Worm (Caenorhabditis elegans) whole organism, mixed stage, embryonic: Measurements from ENCODE around the gene srw-16.
"Not testable (repeated sequence)": the region's sequence is repeated elsewhere in the genome, so short reads cannot be mapped to it uniquely, and the experiment has no call there.

Experiments
- M03D4.4 ChIP-seq: sonication (generic microtip); optimal IDR thresholded peaks from 2 replicates; lab custom pipeline; 2017; ENCODE audit warnings: mild to moderate bottlenecking, missing genetic modification characterization, missing compliant biosample characterization
- blmp-1 ChIP-seq: fragments of 150-350 bp; optimal IDR thresholded peaks from 2 replicates; lab custom pipeline; 2014; ENCODE audit warnings: missing biosample characterization, missing genetic modification characterization
- ceh-39 ChIP-seq: fragments of 150-350 bp; optimal IDR thresholded peaks from 2 replicates; lab custom pipeline; 2014; ENCODE audit warnings: missing biosample characterization, missing genetic modification characterization
- ceh-43 ChIP-seq: fragments of 200-800 bp; sonication (Bioruptor generic); optimal IDR thresholded peaks from 2 replicates; lab custom pipeline; 2018; ENCODE audit warnings: mild to moderate bottlenecking, missing genetic modification characterization, moderate library complexity, missing compliant biosample characterization
- ceh-83 ChIP-seq: fragments of 200-800 bp; sonication (Bioruptor generic); optimal IDR thresholded peaks from 2 replicates; lab custom pipeline; 2018; ENCODE audit warnings: mild to moderate bottlenecking, missing genetic modification characterization, missing compliant biosample characterization
- ces-1 ChIP-seq: fragments of 150-350 bp; optimal IDR thresholded peaks from 2 replicates; lab custom pipeline; 2014; ENCODE audit warnings: missing biosample characterization, missing genetic modification reagents, missing genetic modification characterization
- cnd-1 ChIP-seq: fragments of 200-800 bp; sonication (Bioruptor generic); optimal IDR thresholded peaks from 2 replicates; lab custom pipeline; 2018; ENCODE audit warnings: mild to moderate bottlenecking, missing genetic modification characterization, missing compliant biosample characterization
- elt-1 ChIP-seq: sonication (generic microtip); optimal IDR thresholded peaks from 2 replicates; lab custom pipeline; 2017; ENCODE audit warnings: missing genetic modification characterization, mild to moderate bottlenecking, missing compliant biosample characterization, antibody characterized with exemption, moderate library complexity, borderline replicate concordance; ENCODE audit not compliant: insufficient read depth
- elt-3 ChIP-seq: fragments of 150-350 bp; optimal IDR thresholded peaks from 2 replicates; lab custom pipeline; 2014; ENCODE audit warnings: missing biosample characterization, missing genetic modification characterization
- flh-1 ChIP-seq: fragments of 200-800 bp; sonication (Bioruptor generic); optimal IDR thresholded peaks from 2 replicates; lab custom pipeline; 2018; ENCODE audit warnings: mild to moderate bottlenecking, missing genetic modification characterization, moderate library complexity, missing compliant biosample characterization
- ham-2 ChIP-seq: fragments of 200-800 bp; sonication (Bioruptor generic); optimal IDR thresholded peaks from 2 replicates; lab custom pipeline; 2018; ENCODE audit warnings: mild to moderate bottlenecking, missing genetic modification characterization, missing compliant biosample characterization
- lin-13 ChIP-seq: fragments of 150-350 bp; optimal IDR thresholded peaks from 2 replicates; lab custom pipeline; 2014; ENCODE audit warnings: missing biosample characterization, missing genetic modification characterization
- lin-32 ChIP-seq: fragments of 200-800 bp; sonication (Bioruptor generic); optimal IDR thresholded peaks from 2 replicates; lab custom pipeline; 2018; ENCODE audit warnings: mild to moderate bottlenecking, missing genetic modification characterization, missing compliant biosample characterization
- lsy-2 ChIP-seq: fragments of 150-350 bp; optimal IDR thresholded peaks from 2 replicates; lab custom pipeline; 2014; ENCODE audit warnings: missing biosample characterization, missing genetic modification characterization
- mab-5 ChIP-seq: fragments of 150-350 bp; optimal IDR thresholded peaks from 2 replicates; lab custom pipeline; 2014; ENCODE audit warnings: missing biosample characterization, missing genetic modification characterization
- mep-1 ChIP-seq: fragments of 150-350 bp; optimal IDR thresholded peaks from 2 replicates; lab custom pipeline; 2017; ENCODE audit warnings: missing biosample characterization, missing genetic modification reagents, missing genetic modification characterization, inconsistent platforms
- nhr-12 ChIP-seq: fragments of 150-350 bp; optimal IDR thresholded peaks from 2 replicates; lab custom pipeline; 2014; ENCODE audit warnings: missing biosample characterization, missing genetic modification characterization
- nhr-2 ChIP-seq: fragments of 150-350 bp; optimal IDR thresholded peaks from 2 replicates; lab custom pipeline; 2014; ENCODE audit warnings: missing biosample characterization, missing genetic modification characterization
- nhr-237 ChIP-seq: fragments of 150-350 bp; optimal IDR thresholded peaks from 2 replicates; lab custom pipeline; 2014; ENCODE audit warnings: missing biosample characterization, missing genetic modification characterization
- nhr-28 ChIP-seq: fragments of 150-350 bp; optimal IDR thresholded peaks from 2 replicates; lab custom pipeline; 2014; ENCODE audit warnings: missing biosample characterization, missing genetic modification characterization
- nhr-76 ChIP-seq: sonication (generic microtip); optimal IDR thresholded peaks from 2 replicates; lab custom pipeline; 2017; ENCODE audit warnings: missing biosample characterization, missing genetic modification characterization
- pha-4 ChIP-seq: fragments of 150-350 bp; optimal IDR thresholded peaks from 2 replicates; lab custom pipeline; 2018; ENCODE audit warnings: missing biosample characterization, missing genetic modification reagents, missing genetic modification characterization
- sem-2 ChIP-seq: fragments of 200-800 bp; sonication (Bioruptor generic); optimal IDR thresholded peaks from 2 replicates; lab custom pipeline; 2018; ENCODE audit warnings: mild to moderate bottlenecking, missing genetic modification characterization, missing compliant biosample characterization
- sptf-1 ChIP-seq: sonication (generic microtip); optimal IDR thresholded peaks from 2 replicates; lab custom pipeline; 2017; ENCODE audit warnings: mild to moderate bottlenecking, missing genetic modification characterization, moderate library complexity, missing compliant biosample characterization
- tbx-8 ChIP-seq: fragments of 200-800 bp; sonication (Bioruptor generic); optimal IDR thresholded peaks from 2 replicates; lab custom pipeline; 2018; ENCODE audit warnings: mild to moderate bottlenecking, missing genetic modification characterization, moderate library complexity, missing compliant biosample characterization
- unc-120 ChIP-seq: sonication (generic microtip); optimal IDR thresholded peaks from 2 replicates; lab custom pipeline; 2017; ENCODE audit warnings: missing genetic modification characterization, missing compliant biosample characterization; ENCODE audit not compliant: poor library complexity, severe bottlenecking
- unc-39 ChIP-seq: fragments of 150-350 bp; optimal IDR thresholded peaks from 2 replicates; lab custom pipeline; 2014; ENCODE audit warnings: missing biosample characterization, missing genetic modification characterization
- zip-8 ChIP-seq: fragments of 150-350 bp; optimal IDR thresholded peaks from 2 replicates; lab custom pipeline; 2014; ENCODE audit warnings: missing biosample characterization, missing genetic modification characterization
- ztf-11 ChIP-seq: fragments of 150-350 bp; optimal IDR thresholded peaks from 2 replicates; lab custom pipeline; 2014; ENCODE audit warnings: missing biosample characterization, missing genetic modification characterization

srw-16 gene

DNA sequence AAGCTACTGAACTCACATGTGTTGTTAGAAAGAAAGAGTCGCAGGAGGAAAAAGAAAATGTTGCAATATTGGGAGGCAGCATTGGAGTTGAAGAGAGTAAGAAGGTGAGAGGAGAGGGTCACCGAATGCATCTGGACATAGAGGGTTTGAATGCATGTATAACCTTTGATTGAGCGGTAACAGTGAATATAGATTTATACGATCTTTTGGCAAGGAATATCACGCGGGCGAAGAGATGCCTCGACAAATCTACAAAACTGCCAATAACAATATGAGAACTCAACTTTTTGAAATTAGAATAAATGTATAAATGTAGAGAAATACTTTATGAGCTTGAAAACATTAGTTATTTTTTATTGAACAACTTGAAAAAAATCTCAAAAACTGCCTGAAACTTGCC lies 12.3 kb downstream of the srw-16 start, which contains the start of gene M01B2.10:
Gene M01B2.10, minus strand, starts transcription at position 101 of the 400 bp plus-strand sequence.
- TF ChIP-seq ceh-83 (GFP tag; lab: Kevin White, UChicago); flh-1 (GFP tag; lab: Kevin White, UChicago); mep-1 (tag; lab: Kevin White, UChicago): not testable (repeated sequence)

DNA sequence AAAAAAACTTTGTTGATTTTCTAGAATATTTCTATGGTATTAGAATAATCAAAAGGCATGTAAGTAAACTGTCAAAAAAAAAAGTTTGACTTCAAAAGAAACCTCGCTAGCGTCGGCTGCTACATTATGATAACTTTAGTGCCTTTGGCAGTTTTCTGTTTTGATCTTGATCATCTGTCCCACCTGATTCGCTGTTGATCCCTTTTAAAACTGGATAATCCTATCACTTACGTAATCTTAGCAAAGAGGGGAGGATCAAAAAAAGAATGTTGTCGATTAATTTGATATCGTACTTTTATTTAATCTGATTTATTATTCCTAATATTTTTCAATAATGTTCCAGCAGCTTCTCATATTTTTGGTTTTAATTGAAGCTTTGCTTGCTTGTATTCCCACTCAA lies 14.8 kb downstream of the srw-16 start, which contains the start of gene M01B2.8:
Gene M01B2.8, plus strand, starts transcription at position 301 of the 400 bp plus-strand sequence.
- no peak for TF ChIP-seq nhr-237 (tag; lab: Kevin White, UChicago)
- no peak for TF ChIP-seq zip-8 (tag; lab: Kevin White, UChicago)
- no peak for TF ChIP-seq sptf-1 (tag; lab: Kevin White, UChicago)
- no peak for TF ChIP-seq nhr-2
- no peak for TF ChIP-seq nhr-28 (tag; lab: Kevin White, UChicago)

DNA sequence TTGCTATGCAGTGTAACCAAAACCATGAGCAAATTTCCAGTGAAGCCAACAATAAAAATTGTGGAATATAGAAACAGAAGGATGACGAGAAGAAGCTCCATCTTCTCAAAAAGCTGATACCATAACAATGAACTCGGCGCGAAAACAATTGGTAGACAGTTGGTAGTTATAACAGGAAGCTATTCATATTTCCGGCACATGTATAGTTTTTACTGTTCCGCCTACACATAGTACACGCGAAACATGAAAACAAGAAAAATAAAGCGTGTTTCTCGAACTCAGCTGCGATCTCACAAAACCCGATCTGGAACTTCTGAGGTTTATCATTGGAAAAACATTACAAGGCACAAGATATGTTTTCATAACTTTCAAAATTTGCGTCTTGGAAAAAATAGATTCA lies 15.6 kb downstream of the srw-16 start, which contains the start of gene srsx-37:
Gene srsx-37, minus strand, starts transcription at position 101 of the 400 bp plus-strand sequence.
- TF ChIP-seq M03D4.4 (tag; lab: Kevin White, UChicago), result no peak
- TF ChIP-seq nhr-237 (tag; lab: Kevin White, UChicago), result no peak
- TF ChIP-seq ceh-39 (tag; lab: Kevin White, UChicago), result no peak
- no peak for TF ChIP-seq nhr-76 (tag; lab: Kevin White, UChicago)
- TF ChIP-seq mep-1 (tag; lab: Kevin White, UChicago), result no peak
- TF ChIP-seq unc-120, result no peak
- no peak for TF ChIP-seq lin-13 (tag; lab: Kevin White, UChicago)
- TF ChIP-seq sem-2, result no peak
- no peak for TF ChIP-seq nhr-12 (tag; lab: Kevin White, UChicago)
- no peak for TF ChIP-seq nhr-28 (tag; lab: Kevin White, UChicago)
- no peak for TF ChIP-seq elt-1 (tag; lab: Kevin White, UChicago)
- TF ChIP-seq cnd-1 (tag; lab: Kevin White, UChicago), result no peak
- TF ChIP-seq zip-8 (tag; lab: Kevin White, UChicago), result no peak
- no peak for TF ChIP-seq ceh-43
- no peak for TF ChIP-seq elt-3
- TF ChIP-seq sptf-1 (tag; lab: Kevin White, UChicago), result no peak
- no peak for TF ChIP-seq ztf-11 (tag; lab: Kevin White, UChicago)
- TF ChIP-seq, all 35 proteins: peak for 0

DNA sequence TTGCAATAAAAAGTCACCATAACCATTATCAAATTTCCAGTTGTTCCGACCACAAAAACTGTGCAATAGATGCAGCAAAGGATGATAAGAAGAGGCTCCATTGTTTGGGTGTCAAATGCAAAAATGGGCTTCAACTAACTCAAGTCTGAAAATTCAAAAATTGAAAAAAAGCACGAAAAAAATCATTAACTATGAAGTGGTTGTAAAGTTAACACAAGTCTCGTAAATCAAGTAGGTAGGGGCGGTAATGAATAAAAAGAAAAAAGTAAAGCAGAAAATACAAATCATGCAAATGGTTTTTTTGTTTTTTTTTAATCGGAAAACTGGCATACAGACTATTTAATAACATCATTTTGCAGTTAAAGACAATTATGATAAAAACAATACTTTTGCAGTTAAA lies 18.0 kb downstream of the srw-16 start, which contains the start of gene srsx-39:
Gene srsx-39, minus strand, starts transcription at position 101 of the 400 bp plus-strand sequence.
- not testable (repeated sequence) for TF ChIP-seq ceh-43; nhr-28 (tag; lab: Kevin White, UChicago); ceh-83 (GFP tag; lab: Kevin White, UChicago)

- TF ChIP-seq nhr-76 (tag; lab: Kevin White, UChicago), result no peak
- no peak for TF ChIP-seq nhr-28 (tag; lab: Kevin White, UChicago)
- TF ChIP-seq nhr-237 (tag; lab: Kevin White, UChicago), result no peak
- no peak for TF ChIP-seq nhr-2
- TF ChIP-seq ztf-11 (tag; lab: Kevin White, UChicago), result no peak
- TF ChIP-seq elt-1 (tag; lab: Kevin White, UChicago), result no peak
- no peak for TF ChIP-seq mab-5
- no peak for TF ChIP-seq tbx-8 (GFP tag; lab: Kevin White, UChicago)
- no peak for TF ChIP-seq nhr-12 (tag; lab: Kevin White, UChicago)
- no peak for TF ChIP-seq ces-1 (GFP tag; lab: Kevin White, UChicago)
- TF ChIP-seq M03D4.4 (tag; lab: Kevin White, UChicago), result no peak
- TF ChIP-seq ceh-39 (tag; lab: Kevin White, UChicago), result no peak
- TF ChIP-seq pha-4 (tag; lab: Kevin White, UChicago), result no peak
- TF ChIP-seq ceh-43, result no peak
- no peak for TF ChIP-seq blmp-1 (tag; lab: Kevin White, UChicago)
- no peak for TF ChIP-seq lin-13 (tag; lab: Kevin White, UChicago)
- no peak for TF ChIP-seq ham-2 (GFP tag; lab: Kevin White, UChicago)
- TF ChIP-seq unc-39 (tag; lab: Kevin White, UChicago), result no peak
Measured at ce11 chrV:15253529-15253928, 21.1 kb downstream of the srw-16 start, which contains the start of gene srbc-75. TSS of gene srbc-75 (plus strand) at chrV:15253829.

- TF ChIP-seq blmp-1 (tag; lab: Kevin White, UChicago) (no peak), lin-32 (GFP tag; lab: Kevin White, UChicago) (no peak), lsy-2 (tag; lab: Kevin White, UChicago) (no peak), ham-2 (GFP tag; lab: Kevin White, UChicago) (no peak)
Measured at ce11 chrV:15252082-15252481, 22.6 kb downstream of the srw-16 start, which contains the start of gene srbc-76. TSS of gene srbc-76 (plus strand) at chrV:15252382.
